Fruit fly (Drosophila melanogaster) whole organism, embryonic: ENCODE results near the gene CG13138.
A peak's percentile ranks its signal among the peaks of the same experiment; 100 is the strongest.

ENCODE experiments used
- ATbp ChIP-seq: fragments of 200-800 bp; sonication (Bioruptor generic); optimal IDR thresholded peaks from 2 replicates; lab custom pipeline; 2017; ENCODE audit warnings: missing biosample characterization, mild to moderate bottlenecking, missing genetic modification characterization, missing genetic modification reagents
- Atf6 ChIP-seq: fragments of 200-800 bp; sonication (Bioruptor generic); IDR thresholded peaks from 2 replicates; pipeline ENCODE4 v1.3.6; 2022; ENCODE audit warnings: missing biosample characterization, missing genetic modification characterization
- Bgb ChIP-seq: fragments of 200-800 bp; sonication (Bioruptor generic); IDR thresholded peaks from 2 replicates; pipeline ENCODE4 v1.3.6; 2022; ENCODE audit warnings: missing biosample characterization, missing genetic modification characterization; ENCODE audit not compliant: partially characterized antibody
- CG10267 ChIP-seq: fragments of 200-800 bp; sonication (Bioruptor generic); optimal IDR thresholded peaks from 2 replicates; lab custom pipeline; 2018; ENCODE audit warnings: missing biosample characterization, mild to moderate bottlenecking, missing genetic modification characterization, moderate library complexity
- CG10979 ChIP-seq: fragments of 200-800 bp; sonication (Bioruptor generic); optimal IDR thresholded peaks from 2 replicates; lab custom pipeline; 2018; ENCODE audit warnings: missing biosample characterization, mild to moderate bottlenecking, missing genetic modification characterization, moderate library complexity
- CG11504 ChIP-seq: fragments of 200-800 bp; sonication (Bioruptor generic); optimal IDR thresholded peaks from 3 replicates; lab custom pipeline; 2019; ENCODE audit warnings: missing biosample characterization, mild to moderate bottlenecking, missing genetic modification characterization, moderate library complexity
- CG1233 ChIP-seq: fragments of 200-800 bp; sonication (Bioruptor generic); optimal IDR thresholded peaks from 4 replicates; lab custom pipeline; 2018; ENCODE audit warnings: missing biosample characterization, mild to moderate bottlenecking, missing genetic modification characterization
- CG13775 ChIP-seq: fragments of 200-800 bp; sonication (Bioruptor generic); optimal IDR thresholded peaks from 3 replicates; lab custom pipeline; 2017; ENCODE audit warnings: missing biosample characterization, mild to moderate bottlenecking, missing genetic modification characterization
- CG14667 ChIP-seq: fragments of 200-800 bp; sonication (Bioruptor generic); IDR thresholded peaks from 2 replicates; pipeline ENCODE4 v1.3.6; 2022; ENCODE audit warnings: missing biosample characterization, missing genetic modification characterization
- CG14710 ChIP-seq: fragments of 200-800 bp; sonication (Bioruptor generic); optimal IDR thresholded peaks from 3 replicates; lab custom pipeline; 2019; ENCODE audit warnings: missing biosample characterization, mild to moderate bottlenecking, missing genetic modification characterization, moderate library complexity
- CG16779 ChIP-seq: fragments of 200-800 bp; sonication (Bioruptor generic); IDR thresholded peaks from 2 replicates; pipeline ENCODE4 v1.3.6; 2022; ENCODE audit warnings: missing biosample characterization, missing genetic modification characterization
- CG33213 ChIP-seq: fragments of 200-800 bp; sonication (Bioruptor generic); optimal IDR thresholded peaks from 3 replicates; lab custom pipeline; 2016; ENCODE audit warnings: missing biosample characterization, missing genetic modification characterization
- CG34376 ChIP-seq: fragments of 200-800 bp; sonication (Bioruptor generic); optimal IDR thresholded peaks from 2 replicates; lab custom pipeline; 2018; ENCODE audit warnings: missing biosample characterization, mild to moderate bottlenecking, missing genetic modification characterization
- CG3838 ChIP-seq: fragments of 200-800 bp; sonication (Bioruptor generic); optimal IDR thresholded peaks from 3 replicates; lab custom pipeline; 2016; ENCODE audit warnings: missing biosample characterization, missing genetic modification characterization
- CG4707 ChIP-seq: fragments of 200-800 bp; sonication (Bioruptor generic); optimal IDR thresholded peaks from 2 replicates; lab custom pipeline; 2018; ENCODE audit warnings: missing biosample characterization, mild to moderate bottlenecking, missing genetic modification characterization, moderate library complexity
- CG7372 ChIP-seq: fragments of 200-800 bp; sonication (Bioruptor generic); IDR thresholded peaks from 2 replicates; pipeline ENCODE4 v1.3.6; 2022; ENCODE audit warnings: missing biosample characterization, missing genetic modification characterization
- CG8089 ChIP-seq: fragments of 200-800 bp; sonication (Bioruptor generic); optimal IDR thresholded peaks from 3 replicates; lab custom pipeline; 2016; ENCODE audit warnings: missing biosample characterization, missing genetic modification characterization
- Doc3 ChIP-seq: fragments of 200-800 bp; sonication (Bioruptor generic); IDR thresholded peaks from 3 replicates; pipeline ENCODE4 v1.3.6; 2022; ENCODE audit warnings: missing biosample characterization, missing genetic modification characterization; ENCODE audit not compliant: partially characterized antibody
- Drgx ChIP-seq: fragments of 200-800 bp; sonication (Bioruptor generic); IDR thresholded peaks from 2 replicates; pipeline ENCODE4 v1.3.6; 2022; ENCODE audit warnings: missing biosample characterization, missing genetic modification characterization
- E2f1 ChIP-seq: fragments of 200-800 bp; sonication (Bioruptor generic); IDR thresholded peaks from 2 replicates; pipeline ENCODE4 v1.3.6; 2022; ENCODE audit warnings: missing biosample characterization, missing genetic modification characterization
- Fer2 ChIP-seq: fragments of 200-800 bp; sonication (Bioruptor generic); optimal IDR thresholded peaks from 2 replicates; lab custom pipeline; 2018; ENCODE audit warnings: missing biosample characterization, mild to moderate bottlenecking, missing genetic modification characterization, moderate library complexity
- HLH54F ChIP-seq: fragments of 200-800 bp; sonication (Bioruptor generic); optimal IDR thresholded peaks from 3 replicates; lab custom pipeline; 2016; ENCODE audit warnings: missing biosample characterization, missing genetic modification characterization
- Hand ChIP-seq: fragments of 200-800 bp; sonication (Bioruptor generic); optimal IDR thresholded peaks from 2 replicates; lab custom pipeline; 2017; ENCODE audit warnings: mild to moderate bottlenecking, missing biosample characterization, missing genetic modification reagents, missing genetic modification characterization
- HmgZ ChIP-seq: fragments of 200-800 bp; sonication (Bioruptor generic); optimal IDR thresholded peaks from 2 replicates; lab custom pipeline; 2018; ENCODE audit warnings: missing biosample characterization, mild to moderate bottlenecking, missing genetic modification characterization
- Hr51 ChIP-seq, 2 experiments: fragments of 200-800 bp; sonication (Bioruptor generic); optimal IDR thresholded peaks; 2 replicates in 1 of 2; 3 replicates in 1 of 2; lab custom pipeline; 2016 to 2018; ENCODE audit warnings: missing biosample characterization in 2 of 2, missing genetic modification characterization in 2 of 2, mild to moderate bottlenecking in 1 of 2, moderate library complexity in 1 of 2
- MESR4 ChIP-seq: fragments of 200-800 bp; sonication (Bioruptor generic); optimal IDR thresholded peaks from 2 replicates; lab custom pipeline; 2018; ENCODE audit warnings: missing biosample characterization, mild to moderate bottlenecking, missing genetic modification characterization, moderate library complexity
- Meics ChIP-seq: fragments of 200-800 bp; sonication (Bioruptor generic); optimal IDR thresholded peaks from 2 replicates; lab custom pipeline; 2017; ENCODE audit warnings: missing biosample characterization, mild to moderate bottlenecking, missing genetic modification characterization
- Myb ChIP-seq: fragments of 200-800 bp; sonication (Bioruptor generic); optimal IDR thresholded peaks from 2 replicates; lab custom pipeline; 2016; ENCODE audit warnings: missing biosample characterization, missing genetic modification characterization
- Sox102F ChIP-seq: fragments of 200-800 bp; sonication (Bioruptor generic); optimal IDR thresholded peaks from 2 replicates; lab custom pipeline; 2018; ENCODE audit warnings: missing biosample characterization, mild to moderate bottlenecking, missing genetic modification characterization, moderate library complexity
- Spps ChIP-seq: fragments of 200-800 bp; sonication (Bioruptor generic); optimal IDR thresholded peaks from 2 replicates; lab custom pipeline; 2018; ENCODE audit warnings: missing biosample characterization, mild to moderate bottlenecking, missing genetic modification characterization
- ase ChIP-seq: fragments of 200-800 bp; sonication (Bioruptor generic); IDR thresholded peaks from 3 replicates; pipeline ENCODE4 v1.3.6; 2022; ENCODE audit warnings: missing biosample characterization, missing genetic modification characterization
- ato ChIP-seq: fragments of 200-800 bp; sonication (Bioruptor generic); IDR thresholded peaks from 2 replicates; pipeline ENCODE4 v1.3.6; 2022; ENCODE audit warnings: missing biosample characterization, missing genetic modification characterization; ENCODE audit not compliant: partially characterized antibody
- chif ChIP-seq, 2 experiments: fragments of 200-800 bp; sonication (Bioruptor generic); optimal IDR thresholded peaks; 3 replicates each; lab custom pipeline; 2016; ENCODE audit warnings: missing biosample characterization in 2 of 2, missing genetic modification characterization in 2 of 2
- eyg ChIP-seq: fragments of 200-800 bp; sonication (Bioruptor generic); optimal IDR thresholded peaks from 3 replicates; lab custom pipeline; 2016; ENCODE audit warnings: missing biosample characterization, missing genetic modification characterization
- hb ChIP-seq: fragments of 200-800 bp; sonication (Bioruptor generic); IDR thresholded peaks from 3 replicates; pipeline ENCODE4 v1.3.6; 2022; ENCODE audit warnings: missing biosample characterization, missing genetic modification characterization; ENCODE audit not compliant: partially characterized antibody
- lola ChIP-seq, 3 experiments: fragments of >200 bp in 2 of 3; fragments of 200-800 bp in 1 of 3; sonication (Bioruptor generic) in 1 of 3; optimal IDR thresholded peaks; 2 replicates each; lab custom pipeline; 2017 to 2019; ENCODE audit warnings: missing biosample characterization in 3 of 3, missing genetic modification characterization in 3 of 3, mild to moderate bottlenecking in 1 of 3, moderate library complexity in 1 of 3
- nau ChIP-seq: fragments of 200-800 bp; sonication (Bioruptor generic); optimal IDR thresholded peaks from 3 replicates; lab custom pipeline; 2017; ENCODE audit warnings: missing biosample characterization, mild to moderate bottlenecking, missing genetic modification characterization, missing genetic modification reagents
- oc ChIP-seq: fragments of 200-800 bp; sonication (Bioruptor generic); optimal IDR thresholded peaks from 2 replicates; lab custom pipeline; 2018; ENCODE audit warnings: missing biosample characterization, mild to moderate bottlenecking, missing genetic modification characterization, moderate library complexity
- pum ChIP-seq: fragments of 200-800 bp; sonication (Bioruptor generic); optimal IDR thresholded peaks from 2 replicates; lab custom pipeline; 2016; ENCODE audit warnings: missing biosample characterization, missing genetic modification characterization
- rib ChIP-seq: fragments of 200-800 bp; sonication (Bioruptor generic); IDR thresholded peaks from 2 replicates; pipeline ENCODE4 v1.3.6; 2022; ENCODE audit warnings: missing biosample characterization, missing genetic modification characterization
- run ChIP-seq: fragments of 200-800 bp; sonication (Bioruptor generic); optimal IDR thresholded peaks from 3 replicates; lab custom pipeline; 2018; ENCODE audit warnings: missing biosample characterization, mild to moderate bottlenecking, missing genetic modification characterization
- sc ChIP-seq, 3 experiments: fragments of >200 bp in 2 of 3; fragments of 200-800 bp in 1 of 3; sonication (Bioruptor generic) in 1 of 3; optimal IDR thresholded peaks; 2 replicates in 2 of 3; 3 replicates in 1 of 3; lab custom pipeline; 2017; ENCODE audit warnings: mild to moderate bottlenecking in 1 of 3, missing biosample characterization in 1 of 3, missing genetic modification characterization in 1 of 3, missing genetic modification reagents in 1 of 3
- sisA ChIP-seq: fragments of 200-800 bp; sonication (Bioruptor generic); IDR thresholded peaks from 2 replicates; pipeline ENCODE4 v1.3.6; 2022; ENCODE audit warnings: missing biosample characterization, missing genetic modification characterization
- sug ChIP-seq: fragments of 200-800 bp; optimal IDR thresholded peaks from 2 replicates; lab custom pipeline; 2019; ENCODE audit warnings: missing biosample characterization, mild to moderate bottlenecking, missing genetic modification characterization, moderate library complexity
- tna ChIP-seq: fragments of 200-800 bp; sonication (Bioruptor generic); IDR thresholded peaks from 2 replicates; pipeline ENCODE4 v1.3.6; 2022; ENCODE audit warnings: missing biosample characterization, missing genetic modification characterization; ENCODE audit not compliant: partially characterized antibody
- unc-4 ChIP-seq: fragments of 200-800 bp; sonication (Bioruptor generic); IDR thresholded peaks from 2 replicates; pipeline ENCODE4 v1.3.6; 2022; ENCODE audit warnings: missing biosample characterization, missing genetic modification characterization; ENCODE audit not compliant: partially characterized antibody
- usp ChIP-seq: fragments of >200 bp; optimal IDR thresholded peaks from 2 replicates; lab custom pipeline; 2017; ENCODE audit warnings: missing biosample characterization, missing genetic modification characterization

Gene CG13138

DNA sequence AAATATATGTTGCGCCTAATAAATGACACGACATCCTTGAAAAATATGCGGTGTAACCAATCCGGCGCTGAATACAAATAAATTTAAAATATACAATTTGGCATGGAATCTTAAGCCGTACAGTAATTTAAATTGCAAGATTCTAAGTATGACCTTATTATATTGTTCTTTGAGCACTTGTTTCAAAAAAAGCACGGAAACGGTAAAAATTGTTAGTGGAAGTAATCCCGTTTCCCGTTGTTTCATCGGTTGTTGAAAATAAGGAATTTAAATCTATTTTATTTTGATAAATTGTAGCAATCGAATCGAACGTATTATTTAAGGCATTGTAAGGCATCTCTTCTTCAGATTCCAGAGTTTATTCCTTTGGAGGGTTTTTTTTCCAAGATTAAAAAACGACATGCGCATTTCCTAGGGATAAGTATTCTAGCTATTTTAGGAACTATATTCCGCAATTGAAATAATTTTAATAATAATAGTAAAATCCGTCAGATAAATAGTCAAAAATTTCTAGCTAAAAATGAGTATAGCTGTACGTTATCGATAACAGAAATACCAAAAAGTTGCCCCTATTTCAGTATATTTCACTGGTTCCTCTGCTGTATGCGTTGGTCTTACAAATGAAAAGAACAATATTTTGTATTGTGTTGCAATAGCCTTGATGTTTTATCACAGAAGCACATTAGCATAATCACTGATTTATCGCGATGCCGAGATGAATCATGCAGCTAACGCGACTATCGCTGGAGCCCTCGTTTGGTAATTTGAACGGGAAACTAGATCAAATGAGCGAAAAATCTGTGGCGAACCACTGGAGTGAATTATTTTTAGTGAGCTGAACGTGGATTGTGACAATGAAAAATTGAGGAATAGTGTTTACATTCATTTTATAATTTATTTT, 31.5 kb upstream of the CG13138 start, which contains the start of gene GATAd (continued):
- TF ChIP-seq ATbp (GFP tag; lab: Kevin White, UChicago) (no peak), CG16779 (no peak), CG11504 (tag; lab: Kevin White, UChicago) (no peak), Hand (no peak), ase (GFP tag; lab: Robert Waterston, UW) (no peak), Bgb (GFP tag; lab: Robert Waterston, UW) (0 out of 2 replicates have a peak, but pooled peaks have one; percentile 26), MESR4 (GFP tag; lab: Kevin White, UChicago) (peak; percentile 86), Spps (no peak), unc-4 (no peak; the same call in 1 of the 2 replicates), Myb (GFP tag; lab: Kevin White, UChicago) (peak; percentile 30), Doc3 (GFP tag; lab: Robert Waterston, UW) (no peak), E2f1 (no peak), Fer2 (tag; lab: Kevin White, UChicago) (no peak), CG14710 (peak; percentile 46), CG1233 (GFP tag; lab: Kevin White, UChicago) (no peak), oc (tag; lab: Kevin White, UChicago) (no peak), sc (optimal IDR thresholded peaks at IDR 0.05; lab: Kevin White, UChicago) (no peak), sc (GFP tag; optimal IDR thresholded peaks at IDR 0.05; lab: Kevin White, UChicago) (no peak), nau (no peak), CG4707 (GFP tag; lab: Kevin White, UChicago) (no peak), run (no peak), eyg (GFP tag; lab: Kevin White, UChicago) (no peak), Hr51 (GFP tag; optimal IDR thresholded peaks at IDR 0.05; lab: Kevin White, UChicago) (no peak), tna (GFP tag; lab: Robert Waterston, UW) (no peak), chif (GFP tag; optimal IDR thresholded peaks at IDR 0.05; lab: Kevin White, UChicago) (no peak), Meics (GFP tag; lab: Kevin White, UChicago) (no peak), usp (no peak), CG14667 (no peak), Drgx (no peak), CG10267 (tag; lab: Kevin White, UChicago) (peak; percentile 33), CG10979 (tag; lab: Kevin White, UChicago) (no peak), HmgZ (peak; percentile 51), sisA (GFP tag; lab: Robert Waterston, UW) (no peak), lola (GFP tag; optimal IDR thresholded peaks at IDR 0.05; lab: Kevin White, UChicago) (no peak), CG8089 (GFP tag; lab: Kevin White, UChicago) (no peak), pum (GFP tag; lab: Kevin White, UChicago) (no peak), Atf6 (GFP tag; lab: Robert Waterston, UW) (no peak), CG33213 (GFP tag; lab: Kevin White, UChicago) (no peak), sug (tag; lab: Kevin White, UChicago) (peak; percentile 24), ato (GFP tag; lab: Robert Waterston, UW) (no peak), CG34376 (no peak), CG13775 (GFP tag; lab: Kevin White, UChicago) (peak; percentile 20), CG7372 (GFP tag; lab: Robert Waterston, UW) (no peak), CG3838 (GFP tag; lab: Kevin White, UChicago) (no peak), Sox102F (GFP tag; lab: Kevin White, UChicago) (no peak), hb (GFP tag; lab: Robert Waterston, UW) (no peak), HLH54F (no peak), rib (GFP tag; lab: Robert Waterston, UW) (no peak)
